Fruit fly (Drosophila melanogaster): ENCODE results near the gene Cbp20.

The Cbp20 gene

DNA sequence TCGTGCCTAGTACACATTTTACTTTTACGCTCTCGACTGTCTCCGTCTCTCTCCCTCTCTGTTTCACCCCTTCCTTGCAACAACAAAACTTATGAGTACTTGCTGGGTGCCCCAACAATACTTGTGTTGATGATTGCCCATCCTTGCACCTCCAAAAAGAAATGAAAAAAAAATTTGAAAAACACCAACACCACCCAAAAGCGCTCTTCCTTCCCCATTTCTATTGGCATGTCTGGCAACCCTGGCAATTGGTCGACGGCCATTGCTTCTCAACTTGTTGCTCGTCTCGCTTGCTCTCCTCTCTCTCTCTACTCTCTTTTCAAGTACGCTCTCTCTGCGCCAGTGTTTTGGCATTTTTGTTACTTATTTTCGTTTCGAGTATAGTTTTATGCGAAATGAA lies 3.9 kb downstream of the Cbp20 start (continued):
- TF ChIP-seq CG11902 (GFP tag; optimal IDR thresholded peaks at IDR 0.05) (no peak), cyc (GFP tag; optimal IDR thresholded peaks at IDR 0.05) (no peak), salr (GFP tag; optimal IDR thresholded peaks at IDR 0.05) (no peak), fd85E (GFP tag; optimal IDR thresholded peaks at IDR 0.05) (no peak), net (GFP tag; optimal IDR thresholded peaks at IDR 0.05) (peak; percentile 39), Eip78C (GFP tag) (no peak), CG9139 (GFP tag; optimal IDR thresholded peaks at IDR 0.05) (peak; percentile 25), CG15336 (GFP tag; IDR thresholded peaks at IDR 0.05) (0 out of 2 replicates have a peak, but pooled peaks have one; percentile 10), CG7368 (GFP tag; optimal IDR thresholded peaks at IDR 0.05) (peak; percentile 59), CG8632 (GFP tag; optimal IDR thresholded peaks at IDR 0.05) (peak; percentile 36), Ets21C (GFP tag; optimal IDR thresholded peaks at IDR 0.05) (no peak), CG8119 (GFP tag; IDR thresholded peaks at IDR 0.05) (no peak; the same call in 2 of the 3 replicates), Sox102F (GFP tag; optimal IDR thresholded peaks at IDR 0.05) (peak; percentile 33), Met (GFP tag; optimal IDR thresholded peaks at IDR 0.05) (peak; percentile 14), pdm3 (GFP tag; optimal IDR thresholded peaks at IDR 0.05) (no peak), Smox (GFP tag; optimal IDR thresholded peaks at IDR 0.05) (no peak), eg (GFP tag; IDR thresholded peaks at IDR 0.05) (peak; percentile 47; the same call in 2 of the 3 replicates), vri (GFP tag; optimal IDR thresholded peaks at IDR 0.05) (peak; percentile 4), CG8319 (GFP tag; optimal IDR thresholded peaks at IDR 0.05) (no peak)

DNA sequence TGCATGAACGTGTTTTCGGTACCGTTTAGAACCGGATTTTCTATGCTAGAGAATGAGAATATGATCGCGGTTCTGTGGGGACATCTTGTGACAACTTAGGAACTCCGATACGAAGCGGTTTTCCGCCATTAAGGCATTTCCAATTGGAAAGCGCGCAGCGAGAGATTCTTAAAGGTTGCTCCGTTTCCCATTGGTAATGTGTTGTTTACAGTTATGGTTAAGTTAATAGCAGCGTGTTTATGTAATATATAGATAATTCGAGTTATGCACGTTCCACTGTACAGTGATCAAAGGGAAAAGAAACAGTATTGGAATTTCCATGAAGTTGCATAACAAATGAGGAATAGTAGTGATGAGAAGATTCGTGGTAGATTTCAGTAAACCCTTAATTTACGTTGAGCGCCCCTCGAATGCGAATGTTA lies 4.5 kb downstream of the Cbp20 start:
- TF ChIP-seq Hr4 (GFP tag; optimal IDR thresholded peaks at IDR 0.05) (peak; percentile 16), acj6 (GFP tag; optimal IDR thresholded peaks at IDR 0.05) (peak; percentile 26), CG6808 (GFP tag; optimal IDR thresholded peaks at IDR 0.05) (no peak), CG11762 (GFP tag; optimal IDR thresholded peaks at IDR 0.05; ENCODE audit: insufficient read depth) (peak; percentile 6), OdsH (GFP tag; optimal IDR thresholded peaks at IDR 0.05) (peak; percentile 1), Gug (GFP tag; IDR thresholded peaks at IDR 0.05) (no peak), dsx (GFP tag; optimal IDR thresholded peaks at IDR 0.05; ENCODE audit: poor library complexity, severe bottlenecking) (no peak), esn (GFP tag; optimal IDR thresholded peaks at IDR 0.05) (peak; percentile 31), CG32006 (GFP tag; optimal IDR thresholded peaks at IDR 0.05) (peak; percentile 44), Hr38 (GFP tag; optimal IDR thresholded peaks at IDR 0.05) (no peak), CG8319 (GFP tag; optimal IDR thresholded peaks at IDR 0.05) (no peak), CG1621 (tag; optimal IDR thresholded peaks at IDR 0.05) (peak; percentile 22), Smox (GFP tag; optimal IDR thresholded peaks at IDR 0.05) (peak; percentile 34), fkh (GFP tag; optimal IDR thresholded peaks at IDR 0.05) (no peak), Eip78C (GFP tag) (peak; percentile 89), lz (GFP tag; optimal IDR thresholded peaks at IDR 0.05) (peak; percentile 32), ss (GFP tag; optimal IDR thresholded peaks at IDR 0.05) (peak in 1 of 2 experiments; percentile 14), Met (GFP tag; optimal IDR thresholded peaks at IDR 0.05) (peak; percentile 41), fd59A (GFP tag; optimal IDR thresholded peaks at IDR 0.05) (no peak), Ets96B (tag; optimal IDR thresholded peaks at IDR 0.05) (peak; percentile 23), CG3919 (GFP tag; optimal IDR thresholded peaks at IDR 0.05) (peak; percentile 45), CG7368 (GFP tag; optimal IDR thresholded peaks at IDR 0.05) (no peak), CG16779 (tag; optimal IDR thresholded peaks at IDR 0.05) (no peak), CG15336 (GFP tag; IDR thresholded peaks at IDR 0.05) (no peak; the same call in 1 of the 2 replicates), CG9139 (GFP tag; optimal IDR thresholded peaks at IDR 0.05) (no peak), CG10669 (GFP tag; optimal IDR thresholded peaks at IDR 0.05) (peak; percentile 32), Sox102F (GFP tag; optimal IDR thresholded peaks at IDR 0.05) (peak; percentile 10), CG34406 (GFP tag; optimal IDR thresholded peaks at IDR 0.05) (peak; percentile 2), Lpt (GFP tag; optimal IDR thresholded peaks at IDR 0.05) (no peak), CG11902 (GFP tag; optimal IDR thresholded peaks at IDR 0.05) (no peak), CG11294 (GFP tag; IDR thresholded peaks at IDR 0.05) (no peak), CG10631 (GFP tag; optimal IDR thresholded peaks at IDR 0.05) (peak; percentile 35), Blimp-1 (GFP tag; optimal IDR thresholded peaks at IDR 0.05) (no peak), CG31627 (GFP tag; optimal IDR thresholded peaks at IDR 0.05) (peak; percentile 56), achi (GFP tag; optimal IDR thresholded peaks at IDR 0.05) (peak; percentile 47), cyc (GFP tag; optimal IDR thresholded peaks at IDR 0.05) (peak; percentile 14), CG3032 (tag; optimal IDR thresholded peaks at IDR 0.05) (peak; percentile 28), Eip75B (GFP tag; optimal IDR thresholded peaks at IDR 0.05) (peak; percentile 45), spab (GFP tag; optimal IDR thresholded peaks at IDR 0.05) (no peak), Ets21C (GFP tag; optimal IDR thresholded peaks at IDR 0.05) (no peak), salr (GFP tag; optimal IDR thresholded peaks at IDR 0.05) (peak in 1 of 2 experiments; percentile 22)
